Fruit fly (Drosophila melanogaster) whole organism, embryonic: Measurements from ENCODE around the gene Rbfox1.
A peak's percentile ranks its signal among the peaks of the same experiment; 100 is the strongest.

ENCODE experiments used
- Abd-B ChIP-seq: fragments of 200-800 bp; sonication (Bioruptor generic); optimal IDR thresholded peaks from 2 replicates; lab custom pipeline; 2018; ENCODE audit warnings: missing biosample characterization, mild to moderate bottlenecking, missing genetic modification characterization, moderate library complexity
- Ada2b ChIP-seq: fragments of 200-800 bp; sonication (Bioruptor generic); IDR thresholded peaks from 2 replicates; pipeline ENCODE4 v1.3.6; 2022; ENCODE audit warnings: missing biosample characterization, missing genetic modification characterization
- Adf1 ChIP-seq: fragments of 200-800 bp; sonication (Bioruptor generic); IDR thresholded peaks from 2 replicates; pipeline ENCODE4 v1.3.6; 2022; ENCODE audit warnings: missing biosample characterization, missing genetic modification characterization
- Atf-2 ChIP-seq: fragments of 200-800 bp; sonication (Bioruptor generic); optimal IDR thresholded peaks from 2 replicates; lab custom pipeline; 2016; ENCODE audit warnings: missing biosample characterization, missing genetic modification characterization
- CG10462 ChIP-seq: fragments of 200-800 bp; sonication (Bioruptor generic); optimal IDR thresholded peaks from 2 replicates; lab custom pipeline; 2016; ENCODE audit warnings: missing biosample characterization, missing genetic modification characterization
- CG10979 ChIP-seq: fragments of 200-800 bp; sonication (Bioruptor generic); optimal IDR thresholded peaks from 2 replicates; lab custom pipeline; 2018; ENCODE audit warnings: missing biosample characterization, mild to moderate bottlenecking, missing genetic modification characterization, moderate library complexity
- CG11696 ChIP-seq: fragments of 200-800 bp; sonication (Bioruptor generic); IDR thresholded peaks from 2 replicates; pipeline ENCODE4 v1.3.6; 2022; ENCODE audit warnings: missing biosample characterization, missing genetic modification characterization
- CG12769 ChIP-seq: fragments of 200-800 bp; sonication (Bioruptor generic); optimal IDR thresholded peaks from 2 replicates; lab custom pipeline; 2019; ENCODE audit warnings: missing biosample characterization, mild to moderate bottlenecking, missing genetic modification characterization, moderate library complexity
- CG14050 ChIP-seq: fragments of 200-800 bp; sonication (Bioruptor generic); IDR thresholded peaks from 3 replicates; pipeline ENCODE4 v1.3.6; 2022; ENCODE audit warnings: missing biosample characterization, missing genetic modification characterization
- CG16779 ChIP-seq: fragments of 200-800 bp; sonication (Bioruptor generic); IDR thresholded peaks from 2 replicates; pipeline ENCODE4 v1.3.6; 2022; ENCODE audit warnings: missing biosample characterization, missing genetic modification characterization
- CG17385 ChIP-seq: fragments of 200-800 bp; sonication (Bioruptor generic); optimal IDR thresholded peaks from 3 replicates; lab custom pipeline; 2018; ENCODE audit warnings: missing biosample characterization, mild to moderate bottlenecking, missing genetic modification characterization
- CG1832 ChIP-seq: fragments of 200-800 bp; sonication (Bioruptor generic); optimal IDR thresholded peaks from 2 replicates; lab custom pipeline; 2017; ENCODE audit warnings: missing biosample characterization, mild to moderate bottlenecking, missing genetic modification characterization, inconsistent platforms
- CG2712 ChIP-seq: fragments of 200-800 bp; optimal IDR thresholded peaks from 3 replicates; lab custom pipeline; 2019; ENCODE audit warnings: missing biosample characterization, mild to moderate bottlenecking, missing genetic modification characterization, moderate library complexity
- CG3163 ChIP-seq: fragments of 200-800 bp; sonication (Bioruptor generic); optimal IDR thresholded peaks from 3 replicates; lab custom pipeline; 2016; ENCODE audit warnings: missing biosample characterization, missing genetic modification characterization
- CG33557 ChIP-seq: fragments of 200-800 bp; sonication (Bioruptor generic); optimal IDR thresholded peaks from 2 replicates; lab custom pipeline; 2019; ENCODE audit warnings: missing biosample characterization, mild to moderate bottlenecking, missing genetic modification characterization, moderate library complexity
- CG34422 ChIP-seq: fragments of 200-800 bp; sonication (Bioruptor generic); IDR thresholded peaks from 3 replicates; pipeline ENCODE4 v1.3.6; 2022; ENCODE audit warnings: missing biosample characterization, missing genetic modification characterization
- CG4404 ChIP-seq: fragments of 200-800 bp; sonication (Bioruptor generic); IDR thresholded peaks from 2 replicates; pipeline ENCODE4 v1.3.6; 2022; ENCODE audit warnings: missing biosample characterization, missing genetic modification characterization
- CG4617 ChIP-seq: fragments of 200-800 bp; sonication (Bioruptor generic); optimal IDR thresholded peaks from 3 replicates; lab custom pipeline; 2016; ENCODE audit warnings: missing biosample characterization, missing genetic modification characterization, borderline replicate concordance
- CG4730 ChIP-seq: fragments of 200-800 bp; sonication (Bioruptor generic); IDR thresholded peaks from 2 replicates; pipeline ENCODE4 v1.3.6; 2022; ENCODE audit warnings: missing biosample characterization, missing genetic modification characterization
- CG6683 ChIP-seq: fragments of 200-800 bp; sonication (Bioruptor generic); optimal IDR thresholded peaks from 2 replicates; lab custom pipeline; 2017; ENCODE audit warnings: missing biosample characterization, mild to moderate bottlenecking, missing genetic modification characterization, missing genetic modification reagents
- CG7372 ChIP-seq: fragments of 200-800 bp; sonication (Bioruptor generic); IDR thresholded peaks from 2 replicates; pipeline ENCODE4 v1.3.6; 2022; ENCODE audit warnings: missing biosample characterization, missing genetic modification characterization
- CG7987 ChIP-seq: fragments of 200-800 bp; sonication (Bioruptor generic); optimal IDR thresholded peaks from 2 replicates; lab custom pipeline; 2018; ENCODE audit warnings: missing biosample characterization, mild to moderate bottlenecking, missing genetic modification characterization, moderate library complexity
- CG8765 ChIP-seq: fragments of 200-800 bp; sonication (Bioruptor generic); IDR thresholded peaks from 2 replicates; pipeline ENCODE4 v1.3.6; 2022; ENCODE audit warnings: missing biosample characterization, missing genetic modification characterization
- CkIIα-i1 ChIP-seq: fragments of 200-800 bp; sonication (Bioruptor generic); IDR thresholded peaks from 2 replicates; pipeline ENCODE4 v1.3.6; 2022; ENCODE audit warnings: missing biosample characterization, missing genetic modification characterization
- Dip3 ChIP-seq: fragments of 200-800 bp; sonication (Bioruptor generic); optimal IDR thresholded peaks from 3 replicates; lab custom pipeline; 2016; ENCODE audit warnings: missing biosample characterization, missing genetic modification characterization
- E2f1 ChIP-seq: fragments of 200-800 bp; sonication (Bioruptor generic); IDR thresholded peaks from 2 replicates; pipeline ENCODE4 v1.3.6; 2022; ENCODE audit warnings: missing biosample characterization, missing genetic modification characterization
- Fer1 ChIP-seq: fragments of 200-800 bp; sonication (Bioruptor generic); optimal IDR thresholded peaks from 2 replicates; lab custom pipeline; 2017; ENCODE audit warnings: missing biosample characterization, mild to moderate bottlenecking, missing genetic modification characterization
- Gsc ChIP-seq: fragments of 200-800 bp; sonication (Bioruptor generic); IDR thresholded peaks from 2 replicates; pipeline ENCODE4 v1.3.6; 2022; ENCODE audit warnings: missing biosample characterization, missing genetic modification characterization
- HmgD ChIP-seq: fragments of 200-800 bp; sonication (Bioruptor generic); optimal IDR thresholded peaks from 3 replicates; lab custom pipeline; 2016; ENCODE audit warnings: missing biosample characterization, missing genetic modification characterization
- Hr78 ChIP-seq, 2 experiments: fragments of 200-800 bp in 1 of 2; fragments of >200 bp in 1 of 2; sonication (Bioruptor generic) in 1 of 2; optimal IDR thresholded peaks; 2 replicates each; lab custom pipeline; 2017 to 2019; ENCODE audit warnings: missing biosample characterization in 2 of 2, missing genetic modification characterization in 2 of 2, mild to moderate bottlenecking in 1 of 2, moderate library complexity in 1 of 2
- Mes4 ChIP-seq: fragments of 200-800 bp; sonication (Bioruptor generic); optimal IDR thresholded peaks from 2 replicates; lab custom pipeline; 2016; ENCODE audit warnings: missing biosample characterization, missing genetic modification characterization
- Mrtf ChIP-seq: fragments of 200-800 bp; sonication (Bioruptor generic); IDR thresholded peaks from 3 replicates; pipeline ENCODE4 v1.3.6; 2022; ENCODE audit warnings: missing biosample characterization, missing genetic modification characterization
- NK7.1 ChIP-seq: fragments of 200-800 bp; sonication (Bioruptor generic); optimal IDR thresholded peaks from 3 replicates; lab custom pipeline; 2016; ENCODE audit warnings: missing biosample characterization, missing genetic modification characterization
- Nf-YC ChIP-seq: fragments of 200-800 bp; optimal IDR thresholded peaks from 3 replicates; lab custom pipeline; 2019; ENCODE audit warnings: missing biosample characterization, mild to moderate bottlenecking, missing genetic modification characterization, moderate library complexity
- NfI ChIP-seq: fragments of 200-800 bp; sonication (Bioruptor generic); optimal IDR thresholded peaks from 3 replicates; lab custom pipeline; 2018; ENCODE audit warnings: missing biosample characterization, mild to moderate bottlenecking, missing genetic modification characterization, moderate library complexity
- PHDP ChIP-seq: fragments of 200-800 bp; sonication (Bioruptor generic); optimal IDR thresholded peaks from 3 replicates; lab custom pipeline; 2018; ENCODE audit warnings: missing biosample characterization, mild to moderate bottlenecking, missing genetic modification characterization, moderate library complexity
- ac ChIP-seq: fragments of 200-800 bp; sonication (Bioruptor generic); optimal IDR thresholded peaks from 3 replicates; lab custom pipeline; 2017; ENCODE audit warnings: missing biosample characterization, mild to moderate bottlenecking, missing genetic modification characterization
- ase ChIP-seq: fragments of 200-800 bp; sonication (Bioruptor generic); IDR thresholded peaks from 3 replicates; pipeline ENCODE4 v1.3.6; 2022; ENCODE audit warnings: missing biosample characterization, missing genetic modification characterization
- bbx ChIP-seq: fragments of 200-800 bp; sonication (Bioruptor generic); IDR thresholded peaks from 2 replicates; pipeline ENCODE4 v1.3.6; 2022; ENCODE audit warnings: missing biosample characterization, missing genetic modification characterization; ENCODE audit not compliant: partially characterized antibody
- bigmax ChIP-seq: fragments of 200-800 bp; sonication (Bioruptor generic); optimal IDR thresholded peaks from 2 replicates; lab custom pipeline; 2018; ENCODE audit warnings: missing biosample characterization, mild to moderate bottlenecking, missing genetic modification characterization
- chm ChIP-seq: fragments of 200-800 bp; sonication (Bioruptor generic); IDR thresholded peaks from 2 replicates; pipeline ENCODE4 v1.3.6; 2022; ENCODE audit warnings: missing biosample characterization, missing genetic modification characterization
- croc ChIP-seq: fragments of 200-800 bp; sonication (Bioruptor generic); conservative IDR thresholded peaks from 3 replicates; pipeline ENCODE4 v1.3.6; 2022; ENCODE audit warnings: missing biosample characterization, missing genetic modification characterization
- esg ChIP-seq: fragments of 200-800 bp; sonication (Bioruptor generic); conservative IDR thresholded peaks from 2 replicates; pipeline ENCODE4 v1.3.6; 2022; ENCODE audit warnings: missing biosample characterization, missing genetic modification characterization
- gsb-n ChIP-seq: fragments of 200-800 bp; sonication (Bioruptor generic); optimal IDR thresholded peaks from 3 replicates; lab custom pipeline; 2018; ENCODE audit warnings: missing biosample characterization, mild to moderate bottlenecking, missing genetic modification characterization
- odd ChIP-seq: fragments of 200-800 bp; sonication (Bioruptor generic); optimal IDR thresholded peaks from 2 replicates; lab custom pipeline; 2017; ENCODE audit warnings: missing biosample characterization, mild to moderate bottlenecking, missing genetic modification characterization
- pho ChIP-seq: fragments of 200-800 bp; sonication (Bioruptor generic); optimal IDR thresholded peaks from 2 replicates; lab custom pipeline; 2016; ENCODE audit warnings: missing biosample characterization, missing genetic modification characterization
- pum ChIP-seq: fragments of 200-800 bp; sonication (Bioruptor generic); optimal IDR thresholded peaks from 2 replicates; lab custom pipeline; 2016; ENCODE audit warnings: missing biosample characterization, missing genetic modification characterization
- sob ChIP-seq: fragments of 200-800 bp; sonication (Bioruptor generic); IDR thresholded peaks from 2 replicates; pipeline ENCODE4 v1.3.6; 2022; ENCODE audit warnings: missing biosample characterization, missing genetic modification characterization
- stc ChIP-seq: fragments of 200-800 bp; sonication (Bioruptor generic); IDR thresholded peaks from 2 replicates; pipeline ENCODE4 v1.3.6; 2022; ENCODE audit warnings: missing biosample characterization, missing genetic modification characterization
- sug ChIP-seq: fragments of 200-800 bp; optimal IDR thresholded peaks from 2 replicates; lab custom pipeline; 2019; ENCODE audit warnings: missing biosample characterization, mild to moderate bottlenecking, missing genetic modification characterization, moderate library complexity
- tin ChIP-seq: fragments of 200-800 bp; sonication (Bioruptor generic); optimal IDR thresholded peaks from 3 replicates; lab custom pipeline; 2016; ENCODE audit warnings: missing biosample characterization, missing genetic modification characterization
- ttk ChIP-seq: fragments of 200-800 bp; sonication (Bioruptor generic); IDR thresholded peaks from 2 replicates; pipeline ENCODE4 v2.1.2; 2022; ENCODE audit warnings: missing biosample characterization, missing genetic modification characterization
- usp ChIP-seq: fragments of >200 bp; optimal IDR thresholded peaks from 2 replicates; lab custom pipeline; 2017; ENCODE audit warnings: missing biosample characterization, missing genetic modification characterization

Rbfox1 gene

dm6 chr3L:10482477-10482876 is 1.3 kb downstream of the Rbfox1 start (continued):
- TF ChIP-seq sug (tag; lab: Kevin White, UChicago) (no peak), Hr78 (GFP tag; optimal IDR thresholded peaks at IDR 0.05; lab: Kevin White, UChicago) (no peak), NK7.1 (GFP tag; lab: Kevin White, UChicago) (no peak), ac (GFP tag; lab: Kevin White, UChicago) (no peak), Gsc (GFP tag; lab: Robert Waterston, UW) (no peak), CG12769 (no peak), CG7372 (GFP tag; lab: Robert Waterston, UW) (no peak), CG4617 (GFP tag; lab: Kevin White, UChicago) (no peak), CG8765 (GFP tag; lab: Robert Waterston, UW) (no peak), CkIIα-i1 (GFP tag; lab: Robert Waterston, UW) (no peak), NfI (GFP tag; lab: Kevin White, UChicago) (no peak), sob (GFP tag; lab: Robert Waterston, UW) (no peak; the same call in 1 of the 2 replicates), pho (no peak), Mrtf (no peak), E2f1 (no peak), CG4404 (GFP tag; lab: Robert Waterston, UW) (no peak), esg (no peak), Atf-2 (GFP tag; lab: Kevin White, UChicago) (no peak), bigmax (no peak), croc (GFP tag; lab: Robert Waterston, UW) (no peak), CG17385 (GFP tag; lab: Kevin White, UChicago) (no peak), tin (no peak), Nf-YC (no peak), CG10462 (GFP tag; lab: Kevin White, UChicago) (no peak), CG11696 (GFP tag; lab: Robert Waterston, UW) (no peak), gsb-n (tag; lab: Kevin White, UChicago) (no peak), pum (GFP tag; lab: Kevin White, UChicago) (no peak), CG6683 (no peak), stc (GFP tag; lab: Robert Waterston, UW) (no peak), Dip3 (GFP tag; lab: Kevin White, UChicago) (no peak), Ada2b (GFP tag; lab: Robert Waterston, UW) (no peak), usp (GFP tag; lab: Kevin White, UChicago) (no peak), PHDP (tag; lab: Kevin White, UChicago) (peak; percentile 4), ttk (GFP tag; lab: Robert Waterston, UW) (no peak), chm (GFP tag; lab: Robert Waterston, UW) (no peak), ase (GFP tag; lab: Robert Waterston, UW) (no peak), CG2712 (tag; lab: Kevin White, UChicago) (peak; percentile 17), CG3163 (GFP tag; lab: Kevin White, UChicago) (no peak), CG16779 (GFP tag; lab: Robert Waterston, UW) (no peak), CG7987 (no peak), bbx (GFP tag; lab: Robert Waterston, UW) (no peak), Fer1 (GFP tag; lab: Kevin White, UChicago) (peak; percentile 49), CG14050 (GFP tag; lab: Robert Waterston, UW) (no peak), HmgD (GFP tag; lab: Kevin White, UChicago) (no peak), CG4730 (GFP tag; lab: Robert Waterston, UW) (no peak), Mes4 (GFP tag; lab: Kevin White, UChicago) (no peak), Adf1 (no peak), CG33557 (GFP tag; lab: Kevin White, UChicago) (no peak), CG10979 (tag; lab: Kevin White, UChicago) (no peak), Abd-B (no peak), odd (GFP tag; lab: Kevin White, UChicago) (no peak), CG34422 (no peak), CG1832 (no peak)
